Fruit fly (Drosophila melanogaster): Measurements from ENCODE around the gene CG9016.
A peak's percentile ranks its signal among the peaks of the same experiment; 100 is the strongest.

CG9016 gene

dm6 chr2L:5944305-5945282 lies 21.1 kb upstream of the CG9016 start (continued):
- TF ChIP-seq eg (GFP tag; IDR thresholded peaks at IDR 0.05) = no peak
- TF ChIP-seq Hr38 (GFP tag; optimal IDR thresholded peaks at IDR 0.05) = no peak
- TF ChIP-seq CG10631 (GFP tag; optimal IDR thresholded peaks at IDR 0.05) = no peak
- no peak for TF ChIP-seq CG32006 (GFP tag; optimal IDR thresholded peaks at IDR 0.05)
- peak; percentile 74 for TF ChIP-seq fkh (GFP tag; optimal IDR thresholded peaks at IDR 0.05)
- TF ChIP-seq Hr4 (GFP tag; optimal IDR thresholded peaks at IDR 0.05) = no peak
- no peak for TF ChIP-seq net (GFP tag; optimal IDR thresholded peaks at IDR 0.05)
- TF ChIP-seq CG16779 (tag; optimal IDR thresholded peaks at IDR 0.05) = peak; percentile 58
- TF ChIP-seq CG15336 (GFP tag; IDR thresholded peaks at IDR 0.05) = peak; percentile 40; the same call in 1 of the 2 replicates
- TF ChIP-seq achi (GFP tag; optimal IDR thresholded peaks at IDR 0.05) = no peak
- peak; percentile 29 for TF ChIP-seq Eip75B (GFP tag; optimal IDR thresholded peaks at IDR 0.05)
- TF ChIP-seq esn (GFP tag; optimal IDR thresholded peaks at IDR 0.05) = no peak
- no peak for TF ChIP-seq CG11294 (GFP tag; IDR thresholded peaks at IDR 0.05)
- TF ChIP-seq CG8319 (GFP tag; optimal IDR thresholded peaks at IDR 0.05) = no peak
- TF ChIP-seq vri (GFP tag; optimal IDR thresholded peaks at IDR 0.05) = peak; percentile 58
- no peak for TF ChIP-seq Sox14 (GFP tag; optimal IDR thresholded peaks at IDR 0.05)
- no peak for TF ChIP-seq OdsH (GFP tag; optimal IDR thresholded peaks at IDR 0.05)
- 0 out of 2 replicates have a peak, but pooled peaks have one; percentile 30 for TF ChIP-seq Gug (GFP tag; IDR thresholded peaks at IDR 0.05)
- no peak for TF ChIP-seq fd85E (GFP tag; optimal IDR thresholded peaks at IDR 0.05)
- peak; percentile 58; the same call in 1 of the 3 replicates for TF ChIP-seq CG6163 (GFP tag; IDR thresholded peaks at IDR 0.05)
- no peak for TF ChIP-seq CG7368 (GFP tag; optimal IDR thresholded peaks at IDR 0.05)

- TF ChIP-seq CG8119 (GFP tag; IDR thresholded peaks at IDR 0.05) (peak; percentile 71), achi (GFP tag; optimal IDR thresholded peaks at IDR 0.05) (peak; percentile 66), acj6 (GFP tag; optimal IDR thresholded peaks at IDR 0.05) (peak; percentile 54), CG10631 (GFP tag; optimal IDR thresholded peaks at IDR 0.05) (peak; percentile 71), CG31627 (GFP tag; optimal IDR thresholded peaks at IDR 0.05) (peak; percentile 75), OdsH (GFP tag; optimal IDR thresholded peaks at IDR 0.05) (peak; percentile 69), Met (GFP tag; optimal IDR thresholded peaks at IDR 0.05) (peak; percentile 81), lz (GFP tag; optimal IDR thresholded peaks at IDR 0.05) (peak; percentile 81), fd59A (GFP tag; optimal IDR thresholded peaks at IDR 0.05) (peak; percentile 28), Eip78C (GFP tag) (peak; percentile 86), dsx (GFP tag; optimal IDR thresholded peaks at IDR 0.05; ENCODE audit: poor library complexity, severe bottlenecking) (peak; percentile 25), Ets21C (GFP tag; optimal IDR thresholded peaks at IDR 0.05) (peak; percentile 71), Ets96B (tag; optimal IDR thresholded peaks at IDR 0.05) (peak; percentile 52), CG11762 (GFP tag; optimal IDR thresholded peaks at IDR 0.05; ENCODE audit: insufficient read depth) (peak; percentile 36), CG6854 (GFP tag; optimal IDR thresholded peaks at IDR 0.05) (peak; percentile 50), CG6808 (GFP tag; optimal IDR thresholded peaks at IDR 0.05) (peak; percentile 34), CG3032 (tag; optimal IDR thresholded peaks at IDR 0.05) (peak; percentile 63), Gug (GFP tag; IDR thresholded peaks at IDR 0.05) (no peak), Hr38 (GFP tag; optimal IDR thresholded peaks at IDR 0.05) (no peak), ss (GFP tag; optimal IDR thresholded peaks at IDR 0.05) (peak; percentile 77 to 79), CG11294 (GFP tag; IDR thresholded peaks at IDR 0.05) (no peak), CG4318 (GFP tag; optimal IDR thresholded peaks at IDR 0.05) (no peak), Smox (GFP tag; optimal IDR thresholded peaks at IDR 0.05) (peak; percentile 77), svp (GFP tag) (peak; percentile 82), Blimp-1 (GFP tag; optimal IDR thresholded peaks at IDR 0.05) (peak; percentile 20), fd85E (GFP tag; optimal IDR thresholded peaks at IDR 0.05) (no peak), CG32006 (GFP tag; optimal IDR thresholded peaks at IDR 0.05) (peak; percentile 58), CG3919 (GFP tag; optimal IDR thresholded peaks at IDR 0.05) (peak; percentile 83), Sox14 (GFP tag; optimal IDR thresholded peaks at IDR 0.05) (peak; percentile 72), CG6163 (GFP tag; IDR thresholded peaks at IDR 0.05) (peak; percentile 67), CG34406 (GFP tag; optimal IDR thresholded peaks at IDR 0.05) (peak; percentile 37), net (GFP tag; optimal IDR thresholded peaks at IDR 0.05) (peak; percentile 62), CG11902 (GFP tag; optimal IDR thresholded peaks at IDR 0.05) (peak; percentile 62), CG6276 (GFP tag; optimal IDR thresholded peaks at IDR 0.05) (no peak), cyc (GFP tag; optimal IDR thresholded peaks at IDR 0.05) (peak; percentile 81)
Measured at dm6 chr2L:5943229-5944078, 20.0 kb upstream of the CG9016 start, which contains the start of the genes Sfp26Ad and Gpdh1. Gene Sfp26Ad, minus strand, starts transcription at chr2L:5943304. Gene Gpdh1, plus strand, starts transcription at chr2L:5943643.
